Fruit fly (Drosophila melanogaster) whole organism, embryonic: ENCODE data around the gene Noc2.
A peak's percentile ranks its signal among the peaks of the same experiment; 100 is the strongest.

Experiments used
- Aef1 ChIP-seq: fragments of 200-800 bp; sonication (Bioruptor generic); IDR thresholded peaks from 3 replicates; pipeline ENCODE4 v1.3.6; 2022; ENCODE audit warnings: missing biosample characterization, missing genetic modification characterization
- Antp ChIP-seq: fragments of 200-800 bp; sonication (Bioruptor generic); optimal IDR thresholded peaks from 3 replicates; lab custom pipeline; 2016; ENCODE audit warnings: missing biosample characterization, missing genetic modification characterization
- Atf-2 ChIP-seq: fragments of 200-800 bp; sonication (Bioruptor generic); optimal IDR thresholded peaks from 2 replicates; lab custom pipeline; 2016; ENCODE audit warnings: missing biosample characterization, missing genetic modification characterization
- CG1024 ChIP-seq: fragments of 200-800 bp; sonication (Bioruptor generic); IDR thresholded peaks from 2 replicates; pipeline ENCODE4 v1.3.6; 2022; ENCODE audit warnings: missing biosample characterization, missing genetic modification characterization
- CG11247 ChIP-seq: fragments of 200-800 bp; sonication (Bioruptor generic); IDR thresholded peaks from 2 replicates; pipeline ENCODE4 v1.3.6; 2022; ENCODE audit warnings: missing biosample characterization, missing genetic modification characterization
- CG11504 ChIP-seq: fragments of 200-800 bp; sonication (Bioruptor generic); optimal IDR thresholded peaks from 3 replicates; lab custom pipeline; 2019; ENCODE audit warnings: missing biosample characterization, mild to moderate bottlenecking, missing genetic modification characterization, moderate library complexity
- CG11723 ChIP-seq: fragments of 200-800 bp; sonication (Bioruptor generic); optimal IDR thresholded peaks from 2 replicates; lab custom pipeline; 2017; ENCODE audit warnings: missing biosample characterization, mild to moderate bottlenecking, missing genetic modification characterization
- CG13894 ChIP-seq: fragments of 200-800 bp; sonication (Bioruptor generic); optimal IDR thresholded peaks from 3 replicates; lab custom pipeline; 2018; ENCODE audit warnings: missing biosample characterization, mild to moderate bottlenecking, missing genetic modification characterization, moderate library complexity
- CG14667 ChIP-seq: fragments of 200-800 bp; sonication (Bioruptor generic); IDR thresholded peaks from 2 replicates; pipeline ENCODE4 v1.3.6; 2022; ENCODE audit warnings: missing biosample characterization, missing genetic modification characterization
- CG14710 ChIP-seq: fragments of 200-800 bp; sonication (Bioruptor generic); optimal IDR thresholded peaks from 3 replicates; lab custom pipeline; 2019; ENCODE audit warnings: missing biosample characterization, mild to moderate bottlenecking, missing genetic modification characterization, moderate library complexity
- CG14860 ChIP-seq: fragments of 200-800 bp; sonication (Bioruptor generic); IDR thresholded peaks from 3 replicates; pipeline ENCODE4 v1.3.6; 2022; ENCODE audit warnings: missing biosample characterization, missing genetic modification characterization; ENCODE audit not compliant: partially characterized antibody
- CG2889 ChIP-seq: fragments of 200-800 bp; sonication (Bioruptor generic); IDR thresholded peaks from 3 replicates; pipeline ENCODE4 v1.3.6; 2022; ENCODE audit warnings: missing biosample characterization, missing genetic modification characterization
- CG32772 ChIP-seq: fragments of 200-800 bp; sonication (Bioruptor generic); IDR thresholded peaks from 2 replicates; pipeline ENCODE4 v1.3.6; 2022; ENCODE audit warnings: missing biosample characterization, missing genetic modification characterization
- CG3847 ChIP-seq: fragments of 200-800 bp; sonication (Bioruptor generic); IDR thresholded peaks from 2 replicates; pipeline ENCODE4 v1.3.6; 2022; ENCODE audit warnings: missing biosample characterization, missing genetic modification characterization
- CG4282 ChIP-seq: fragments of 200-800 bp; sonication (Bioruptor generic); optimal IDR thresholded peaks from 2 replicates; lab custom pipeline; 2016; ENCODE audit warnings: missing biosample characterization, missing genetic modification characterization
- CG4730 ChIP-seq: fragments of 200-800 bp; sonication (Bioruptor generic); IDR thresholded peaks from 2 replicates; pipeline ENCODE4 v1.3.6; 2022; ENCODE audit warnings: missing biosample characterization, missing genetic modification characterization
- CG5180 ChIP-seq: fragments of 200-800 bp; sonication (Bioruptor generic); optimal IDR thresholded peaks from 3 replicates; lab custom pipeline; 2017; ENCODE audit warnings: missing biosample characterization, missing genetic modification characterization, mild to moderate bottlenecking, moderate library complexity, missing genetic modification reagents
- CG6175 ChIP-seq: fragments of 200-800 bp; sonication (Bioruptor generic); IDR thresholded peaks from 3 replicates; pipeline ENCODE4 v1.3.6; 2022; ENCODE audit warnings: missing biosample characterization, missing genetic modification characterization
- CG7357 ChIP-seq: fragments of 200-800 bp; sonication (Bioruptor generic); IDR thresholded peaks from 3 replicates; pipeline ENCODE4 v1.3.6; 2022; ENCODE audit warnings: missing biosample characterization, missing genetic modification characterization
- Dfd ChIP-seq, 2 experiments: fragments of >200 bp; optimal IDR thresholded peaks; 2 replicates each; lab custom pipeline; 2017; ENCODE audit warnings: missing biosample characterization in 2 of 2, missing genetic modification characterization in 2 of 2
- Fer2 ChIP-seq: fragments of 200-800 bp; sonication (Bioruptor generic); optimal IDR thresholded peaks from 2 replicates; lab custom pipeline; 2018; ENCODE audit warnings: missing biosample characterization, mild to moderate bottlenecking, missing genetic modification characterization, moderate library complexity
- Hand ChIP-seq: fragments of 200-800 bp; sonication (Bioruptor generic); optimal IDR thresholded peaks from 2 replicates; lab custom pipeline; 2017; ENCODE audit warnings: mild to moderate bottlenecking, missing biosample characterization, missing genetic modification reagents, missing genetic modification characterization
- Kr ChIP-seq: fragments of 200-800 bp; sonication (Bioruptor generic); optimal IDR thresholded peaks from 2 replicates; lab custom pipeline; 2017; ENCODE audit warnings: missing biosample characterization, mild to moderate bottlenecking, missing genetic modification characterization
- Lhr ChIP-seq: fragments of 200-800 bp; sonication (Bioruptor generic); optimal IDR thresholded peaks from 3 replicates; lab custom pipeline; 2017; ENCODE audit warnings: mild to moderate bottlenecking, missing biosample characterization, missing genetic modification reagents, missing genetic modification characterization
- NC2α ChIP-seq: fragments of 200-800 bp; sonication (Bioruptor generic); optimal IDR thresholded peaks from 2 replicates; lab custom pipeline; 2016; ENCODE audit warnings: missing biosample characterization, missing genetic modification characterization
- NC2β ChIP-seq: fragments of 200-800 bp; sonication (Bioruptor generic); optimal IDR thresholded peaks from 2 replicates; lab custom pipeline; 2016; ENCODE audit warnings: missing biosample characterization, missing genetic modification characterization
- Pdp1 ChIP-seq, 2 experiments: fragments of 200-800 bp; sonication (Bioruptor generic); optimal IDR thresholded peaks; 3 replicates each; lab custom pipeline; 2016; ENCODE audit warnings: missing biosample characterization in 2 of 2, missing genetic modification characterization in 2 of 2, mild to moderate bottlenecking in 1 of 2, moderate library complexity in 1 of 2
- Rfx ChIP-seq: fragments of 200-800 bp; sonication (Bioruptor generic); IDR thresholded peaks from 2 replicates; pipeline ENCODE4 v1.3.6; 2022; ENCODE audit warnings: missing biosample characterization, missing genetic modification characterization
- Side ChIP-seq: fragments of 200-800 bp; sonication (Bioruptor generic); optimal IDR thresholded peaks from 2 replicates; lab custom pipeline; 2016; ENCODE audit warnings: missing biosample characterization, missing genetic modification characterization
- Sin3A ChIP-seq: fragments of >200 bp; optimal IDR thresholded peaks from 2 replicates; lab custom pipeline; 2018
- Sox100B ChIP-seq: fragments of 200-800 bp; sonication (Bioruptor generic); optimal IDR thresholded peaks from 3 replicates; lab custom pipeline; 2018; ENCODE audit warnings: missing biosample characterization, mild to moderate bottlenecking, missing genetic modification characterization
- Sry-β ChIP-seq: fragments of 200-800 bp; sonication (Bioruptor generic); optimal IDR thresholded peaks from 2 replicates; lab custom pipeline; 2018; ENCODE audit warnings: missing biosample characterization, mild to moderate bottlenecking, missing genetic modification characterization, moderate library complexity
- Trl ChIP-seq, 3 experiments: fragments of >200 bp in 2 of 3; fragments of 200-800 bp in 1 of 3; sonication (Bioruptor generic) in 1 of 3; optimal IDR thresholded peaks; 2 replicates in 1 of 3; 3 replicates in 2 of 3; lab custom pipeline; 2016 to 2017; ENCODE audit warnings: missing biosample characterization in 1 of 3, missing genetic modification characterization in 1 of 3
- Xbp1 ChIP-seq: fragments of 200-800 bp; sonication (Bioruptor generic); optimal IDR thresholded peaks from 3 replicates; lab custom pipeline; 2016; ENCODE audit warnings: missing biosample characterization, mild to moderate bottlenecking, missing genetic modification characterization
- Xrp1 ChIP-seq: fragments of 200-800 bp; sonication (Bioruptor generic); IDR thresholded peaks from 2 replicates; pipeline ENCODE4 v1.3.6; 2022; ENCODE audit warnings: missing biosample characterization, missing genetic modification characterization
- YL-1 ChIP-seq: fragments of 200-800 bp; sonication (Bioruptor generic); optimal IDR thresholded peaks from 3 replicates; lab custom pipeline; 2017; ENCODE audit warnings: missing biosample characterization, mild to moderate bottlenecking, missing genetic modification characterization
- aop ChIP-seq: fragments of 200-800 bp; sonication (Bioruptor generic); IDR thresholded peaks from 2 replicates; pipeline ENCODE4 v1.3.6; 2022; ENCODE audit warnings: missing biosample characterization, missing genetic modification characterization
- ara ChIP-seq: fragments of 200-800 bp; sonication (Bioruptor generic); IDR thresholded peaks from 2 replicates; pipeline ENCODE4 v1.3.6; 2022; ENCODE audit warnings: missing biosample characterization, missing genetic modification characterization
- ase ChIP-seq: fragments of 200-800 bp; sonication (Bioruptor generic); IDR thresholded peaks from 3 replicates; pipeline ENCODE4 v1.3.6; 2022; ENCODE audit warnings: missing biosample characterization, missing genetic modification characterization
- bcd ChIP-seq: fragments of 200-800 bp; sonication (Bioruptor generic); optimal IDR thresholded peaks from 2 replicates; lab custom pipeline; 2017; ENCODE audit warnings: missing biosample characterization, mild to moderate bottlenecking, missing genetic modification characterization
- chinmo ChIP-seq: fragments of 200-800 bp; sonication (Bioruptor generic); IDR thresholded peaks from 4 replicates; pipeline ENCODE4 v1.3.6; 2022; ENCODE audit warnings: missing biosample characterization, missing genetic modification characterization; ENCODE audit not compliant: partially characterized antibody
- chm ChIP-seq: fragments of 200-800 bp; sonication (Bioruptor generic); IDR thresholded peaks from 2 replicates; pipeline ENCODE4 v1.3.6; 2022; ENCODE audit warnings: missing biosample characterization, missing genetic modification characterization
- crp ChIP-seq, 2 experiments: fragments of 200-800 bp; sonication (Bioruptor generic); optimal IDR thresholded peaks; 2 replicates in 1 of 2; 3 replicates in 1 of 2; lab custom pipeline; 2017; ENCODE audit warnings: missing biosample characterization in 2 of 2, missing genetic modification characterization in 2 of 2, mild to moderate bottlenecking in 1 of 2, moderate library complexity in 1 of 2
- dmrt11E ChIP-seq: fragments of 200-800 bp; sonication (Bioruptor generic); optimal IDR thresholded peaks from 3 replicates; lab custom pipeline; 2018; ENCODE audit warnings: missing biosample characterization, mild to moderate bottlenecking, missing genetic modification characterization, moderate library complexity
- lilli ChIP-seq: fragments of 200-800 bp; sonication (Bioruptor generic); optimal IDR thresholded peaks from 3 replicates; lab custom pipeline; 2016; ENCODE audit warnings: missing biosample characterization, missing genetic modification characterization
- maf-S ChIP-seq: fragments of 200-800 bp; sonication (Bioruptor generic); optimal IDR thresholded peaks from 2 replicates; lab custom pipeline; 2016; ENCODE audit warnings: missing biosample characterization, missing genetic modification characterization
- sens-2 ChIP-seq: fragments of 200-800 bp; sonication (Bioruptor generic); IDR thresholded peaks from 2 replicates; pipeline ENCODE4 v1.3.6; 2022; ENCODE audit warnings: missing biosample characterization, missing genetic modification characterization
- slbo ChIP-seq: fragments of 200-800 bp; sonication (Bioruptor generic); IDR thresholded peaks from 2 replicates; pipeline ENCODE4 v1.3.6; 2022; ENCODE audit warnings: missing biosample characterization, missing genetic modification characterization
- sna ChIP-seq: fragments of 200-800 bp; sonication (Bioruptor generic); IDR thresholded peaks from 2 replicates; pipeline ENCODE4 v1.3.6; 2022; ENCODE audit warnings: missing biosample characterization, missing genetic modification characterization; ENCODE audit not compliant: partially characterized antibody
- unc-4 ChIP-seq: fragments of 200-800 bp; sonication (Bioruptor generic); IDR thresholded peaks from 2 replicates; pipeline ENCODE4 v1.3.6; 2022; ENCODE audit warnings: missing biosample characterization, missing genetic modification characterization; ENCODE audit not compliant: partially characterized antibody
- usp ChIP-seq: fragments of >200 bp; optimal IDR thresholded peaks from 2 replicates; lab custom pipeline; 2017; ENCODE audit warnings: missing biosample characterization, missing genetic modification characterization

Noc2 gene

dm6 chr2L:21142972-21143385 lies 20.5 kb upstream of the Noc2 start, which contains the start of gene pths (continued):
- no peak for TF ChIP-seq CG6175 (GFP tag; lab: Robert Waterston, UW)
- peak; percentile 4 for TF ChIP-seq NC2α
- TF ChIP-seq Sox100B (GFP tag; lab: Kevin White, UChicago) = no peak
- TF ChIP-seq Lhr (GFP tag; lab: Kevin White, UChicago) = peak; percentile 83
- TF ChIP-seq Aef1 (GFP tag; lab: Robert Waterston, UW) = peak; percentile 23; the same call in 1 of the 3 replicates
- 0 out of 2 replicates have a peak, but pooled peaks have one; percentile 60 for TF ChIP-seq CG11247 (GFP tag; lab: Robert Waterston, UW)
- TF ChIP-seq sna = peak; percentile 54
- no peak for TF ChIP-seq Side (GFP tag; lab: Kevin White, UChicago)
- no peak; the same call in 1 of the 3 replicates for TF ChIP-seq ase (GFP tag; lab: Robert Waterston, UW)
- TF ChIP-seq CG14710 (tag; lab: Kevin White, UChicago) = peak; percentile 67
- peak; percentile 50 for TF ChIP-seq dmrt11E
- no peak for TF ChIP-seq aop (GFP tag; lab: Robert Waterston, UW)
- TF ChIP-seq Fer2 (tag; lab: Kevin White, UChicago) = no peak
- peak; percentile 30 for TF ChIP-seq Atf-2
- peak; percentile 44 for TF ChIP-seq lilli (GFP tag; lab: Kevin White, UChicago)
- 0 out of 3 replicates have a peak, but pooled peaks have one; percentile 31 for TF ChIP-seq CG2889 (GFP tag; lab: Robert Waterston, UW)
- TF ChIP-seq chm (GFP tag; lab: Robert Waterston, UW) = no peak
- peak; percentile 74 for TF ChIP-seq unc-4 (GFP tag; lab: Robert Waterston, UW)
- peak; percentile 36; the same call in 1 of the 2 replicates for TF ChIP-seq Xrp1 (GFP tag; lab: Robert Waterston, UW)
- no peak for TF ChIP-seq ara (GFP tag; lab: Robert Waterston, UW)
- TF ChIP-seq Xbp1 (GFP tag; lab: Kevin White, UChicago) = peak; percentile 74
- peak; percentile 2 for TF ChIP-seq Sry-β (GFP tag; lab: Kevin White, UChicago)
- TF ChIP-seq CG13894 = peak; percentile 52
- TF ChIP-seq sens-2 (GFP tag; lab: Robert Waterston, UW) = no peak
- no peak for TF ChIP-seq CG14667
- no peak for TF ChIP-seq bcd (GFP tag; lab: Kevin White, UChicago)
- no peak for TF ChIP-seq usp (GFP tag; lab: Kevin White, UChicago)
- TF ChIP-seq CG7357 (GFP tag; lab: Robert Waterston, UW) = peak; percentile 100
- TF ChIP-seq chinmo (GFP tag; lab: Robert Waterston, UW) = no peak
- TF ChIP-seq Kr (GFP tag; lab: Kevin White, UChicago) = no peak
- TF ChIP-seq NC2β (GFP tag; lab: Kevin White, UChicago) = peak; percentile 60
- TF ChIP-seq slbo (GFP tag; lab: Robert Waterston, UW) = peak; percentile 75
- TF ChIP-seq CG4730 (GFP tag; lab: Robert Waterston, UW) = no peak
- TF ChIP-seq CG3847 (GFP tag; lab: Robert Waterston, UW) = peak; percentile 59; the same call in 1 of the 2 replicates
- TF ChIP-seq CG1024 = peak; percentile 96
- TF ChIP-seq Rfx (GFP tag; lab: Robert Waterston, UW) = peak; percentile 77
- TF ChIP-seq Trl (optimal IDR thresholded peaks at IDR 0.05; lab: Kevin White, UChicago) = no peak
- peak; percentile 40 for TF ChIP-seq Trl (GFP tag; optimal IDR thresholded peaks at IDR 0.05; lab: Kevin White, UChicago)
- TF ChIP-seq CG11504 = no peak
- TF ChIP-seq CG32772 (GFP tag; lab: Robert Waterston, UW) = no peak
- TF ChIP-seq Antp = peak; percentile 40
- TF ChIP-seq Hand = no peak
- TF ChIP-seq maf-S (GFP tag; lab: Kevin White, UChicago) = peak; percentile 50
- TF ChIP-seq CG4282 (GFP tag; lab: Kevin White, UChicago) = no peak
- TF ChIP-seq crp (GFP tag; optimal IDR thresholded peaks at IDR 0.05; lab: Kevin White, UChicago) = no peak
- TF ChIP-seq CG14860 (GFP tag; lab: Robert Waterston, UW) = peak; percentile 57; the same call in 2 of the 3 replicates
- TF ChIP-seq CG5180 (GFP tag; lab: Kevin White, UChicago) = no peak
- TF ChIP-seq Pdp1 (GFP tag; optimal IDR thresholded peaks at IDR 0.05; lab: Kevin White, UChicago) = peak; percentile 57 to 62
- no peak for TF ChIP-seq CG11723 (GFP tag; lab: Kevin White, UChicago)
- peak; percentile 60 for TF ChIP-seq YL-1
- peak in 1 of 2 experiments; percentile 73 for TF ChIP-seq Dfd (GFP tag; optimal IDR thresholded peaks at IDR 0.05; lab: Kevin White, UChicago)
- TF ChIP-seq Sin3A (lab: Kevin White, UChicago) = no peak
